Fruit fly (Drosophila melanogaster) whole organism, prepupa: ENCODE measurements around the gene nkt.

ENCODE experiments used
- Blimp-1 ChIP-seq: fragments of 200-800 bp; sonication (Bioruptor generic); optimal IDR thresholded peaks from 3 replicates; lab custom pipeline; 2017; ENCODE audit warnings: missing biosample characterization, missing genetic modification characterization, mild to moderate bottlenecking, moderate library complexity, missing genetic modification reagents
- CG10669 ChIP-seq: fragments of 200-800 bp; sonication (Bioruptor generic); optimal IDR thresholded peaks from 3 replicates; lab custom pipeline; 2018; ENCODE audit warnings: missing biosample characterization, mild to moderate bottlenecking, missing genetic modification characterization, moderate library complexity
- CG11762 ChIP-seq: fragments of 200-800 bp; sonication (Bioruptor generic); optimal IDR thresholded peaks from 3 replicates; lab custom pipeline; 2016; ENCODE audit warnings: missing biosample characterization, missing genetic modification characterization; ENCODE audit not compliant: insufficient read depth
- CG11902 ChIP-seq: fragments of 200-800 bp; sonication (Bioruptor generic); optimal IDR thresholded peaks from 3 replicates; lab custom pipeline; 2016; ENCODE audit warnings: missing biosample characterization, missing genetic modification characterization
- CG15336 ChIP-seq: fragments of 200-800 bp; sonication (Bioruptor generic); IDR thresholded peaks from 2 replicates; pipeline ENCODE4 v1.3.6; 2022; ENCODE audit warnings: missing biosample characterization, missing genetic modification characterization
- CG1621 ChIP-seq: fragments of 200-800 bp; sonication (Bioruptor generic); optimal IDR thresholded peaks from 3 replicates; lab custom pipeline; 2018; ENCODE audit warnings: missing biosample characterization, mild to moderate bottlenecking, missing genetic modification characterization
- CG31627 ChIP-seq: fragments of 200-800 bp; sonication (Bioruptor generic); optimal IDR thresholded peaks from 3 replicates; lab custom pipeline; 2016; ENCODE audit warnings: missing biosample characterization, missing genetic modification characterization
- CG32006 ChIP-seq: fragments of 200-800 bp; sonication (Bioruptor generic); optimal IDR thresholded peaks from 3 replicates; lab custom pipeline; 2017; ENCODE audit warnings: missing biosample characterization, mild to moderate bottlenecking, missing genetic modification characterization
- CG34406 ChIP-seq: fragments of 200-800 bp; sonication (Bioruptor generic); optimal IDR thresholded peaks from 3 replicates; lab custom pipeline; 2016; ENCODE audit warnings: missing biosample characterization, missing genetic modification characterization
- CG3919 ChIP-seq: fragments of 200-800 bp; sonication (Bioruptor generic); optimal IDR thresholded peaks from 3 replicates; lab custom pipeline; 2016; ENCODE audit warnings: missing biosample characterization, missing genetic modification characterization
- CG6163 ChIP-seq: fragments of 200-800 bp; sonication (Bioruptor generic); IDR thresholded peaks from 3 replicates; pipeline ENCODE4 v1.3.6; 2022; ENCODE audit warnings: missing biosample characterization, missing genetic modification characterization
- CG6276 ChIP-seq: fragments of 200-800 bp; sonication (Bioruptor generic); optimal IDR thresholded peaks from 2 replicates; lab custom pipeline; 2017; ENCODE audit warnings: missing biosample characterization, mild to moderate bottlenecking, missing genetic modification characterization
- CG6792 ChIP-seq: fragments of 200-800 bp; sonication (Bioruptor generic); optimal IDR thresholded peaks from 3 replicates; lab custom pipeline; 2016; ENCODE audit warnings: missing biosample characterization, missing genetic modification characterization
- CG6808 ChIP-seq: fragments of 200-800 bp; sonication (Bioruptor generic); optimal IDR thresholded peaks from 3 replicates; lab custom pipeline; 2017; ENCODE audit warnings: missing biosample characterization, missing genetic modification characterization, mild to moderate bottlenecking, moderate library complexity, missing genetic modification reagents
- CG6854 ChIP-seq: fragments of 200-800 bp; sonication (Bioruptor generic); optimal IDR thresholded peaks from 2 replicates; lab custom pipeline; 2017; ENCODE audit warnings: missing biosample characterization, mild to moderate bottlenecking, missing genetic modification characterization
- CG8119 ChIP-seq: fragments of 200-800 bp; sonication (Bioruptor generic); IDR thresholded peaks from 3 replicates; pipeline ENCODE4 v1.3.6; 2022; ENCODE audit warnings: missing biosample characterization, missing genetic modification characterization
- CG8632 ChIP-seq: fragments of 200-800 bp; sonication (Bioruptor generic); optimal IDR thresholded peaks from 3 replicates; lab custom pipeline; 2016; ENCODE audit warnings: missing biosample characterization, missing genetic modification characterization
- CG9139 ChIP-seq: fragments of 200-800 bp; sonication (Bioruptor generic); optimal IDR thresholded peaks from 3 replicates; lab custom pipeline; 2017; ENCODE audit warnings: missing biosample characterization, mild to moderate bottlenecking, missing genetic modification characterization
- Eip75B ChIP-seq: fragments of 200-800 bp; sonication (Bioruptor generic); optimal IDR thresholded peaks from 3 replicates; lab custom pipeline; 2016; ENCODE audit warnings: missing biosample characterization, missing genetic modification characterization
- Eip78C ChIP-seq: fragments of 200-800 bp; sonication (Bioruptor generic); peaks from one replicate; lab custom pipeline; 2016; ENCODE audit warnings: missing biosample characterization, missing genetic modification characterization
- Eip93F ChIP-seq: fragments of 200-800 bp; sonication (Bioruptor generic); optimal IDR thresholded peaks from 2 replicates; lab custom pipeline; 2016; ENCODE audit warnings: missing biosample characterization, mild to moderate bottlenecking, missing genetic modification characterization
- Ets21C ChIP-seq: fragments of 200-800 bp; sonication (Bioruptor generic); optimal IDR thresholded peaks from 3 replicates; lab custom pipeline; 2016; ENCODE audit warnings: missing biosample characterization, missing genetic modification characterization
- Ets96B ChIP-seq: fragments of 200-800 bp; optimal IDR thresholded peaks from 2 replicates; lab custom pipeline; 2019; ENCODE audit warnings: missing biosample characterization, mild to moderate bottlenecking, missing genetic modification characterization, moderate library complexity
- Gug ChIP-seq: fragments of 200-800 bp; sonication (Bioruptor generic); IDR thresholded peaks from 2 replicates; pipeline ENCODE4 v1.3.6; 2022; ENCODE audit warnings: missing biosample characterization, missing genetic modification characterization
- Hr38 ChIP-seq: sonication (Bioruptor generic); optimal IDR thresholded peaks from 2 replicates; lab custom pipeline; 2016; ENCODE audit warnings: missing biosample characterization, missing genetic modification characterization
- Hr39 ChIP-seq: fragments of 200-800 bp; sonication (Bioruptor generic); optimal IDR thresholded peaks from 2 replicates; lab custom pipeline; 2016; ENCODE audit warnings: missing biosample characterization, missing genetic modification characterization
- Hr4 ChIP-seq: fragments of 200-800 bp; sonication (Bioruptor generic); optimal IDR thresholded peaks from 3 replicates; lab custom pipeline; 2016; ENCODE audit warnings: missing biosample characterization, missing genetic modification characterization
- Met ChIP-seq: fragments of 200-800 bp; sonication (Bioruptor generic); optimal IDR thresholded peaks from 3 replicates; lab custom pipeline; 2016; ENCODE audit warnings: missing biosample characterization, missing genetic modification characterization
- OdsH ChIP-seq: fragments of 200-800 bp; sonication (Bioruptor generic); optimal IDR thresholded peaks from 3 replicates; lab custom pipeline; 2016; ENCODE audit warnings: missing biosample characterization, missing genetic modification characterization
- Sox102F ChIP-seq: fragments of 200-800 bp; sonication (Bioruptor generic); optimal IDR thresholded peaks from 2 replicates; lab custom pipeline; 2016; ENCODE audit warnings: missing biosample characterization, mild to moderate bottlenecking, missing genetic modification characterization
- Sox14 ChIP-seq: fragments of 200-800 bp; sonication (Bioruptor generic); optimal IDR thresholded peaks from 3 replicates; lab custom pipeline; 2016; ENCODE audit warnings: missing biosample characterization, missing genetic modification characterization
- Sox15 ChIP-seq: fragments of 200-800 bp; sonication (Bioruptor generic); optimal IDR thresholded peaks from 3 replicates; lab custom pipeline; 2016; ENCODE audit warnings: missing biosample characterization, missing genetic modification characterization
- achi ChIP-seq: fragments of 200-800 bp; sonication (Bioruptor generic); optimal IDR thresholded peaks from 3 replicates; lab custom pipeline; 2016; ENCODE audit warnings: missing biosample characterization, missing genetic modification characterization
- acj6 ChIP-seq: fragments of 200-800 bp; sonication (Bioruptor generic); optimal IDR thresholded peaks from 3 replicates; lab custom pipeline; 2016; ENCODE audit warnings: missing biosample characterization, missing genetic modification characterization
- cyc ChIP-seq: fragments of 200-800 bp; sonication (Bioruptor generic); optimal IDR thresholded peaks from 3 replicates; lab custom pipeline; 2016; ENCODE audit warnings: missing biosample characterization, missing genetic modification characterization
- dac ChIP-seq: fragments of 200-800 bp; sonication (Bioruptor generic); optimal IDR thresholded peaks from 2 replicates; lab custom pipeline; 2017; ENCODE audit warnings: missing biosample characterization, mild to moderate bottlenecking, missing genetic modification characterization
- dsx ChIP-seq: fragments of 200-800 bp; optimal IDR thresholded peaks from 3 replicates; lab custom pipeline; 2019; ENCODE audit warnings: missing biosample characterization, mild to moderate bottlenecking, missing genetic modification characterization, moderate library complexity; ENCODE audit not compliant: poor library complexity, severe bottlenecking
- eg ChIP-seq: fragments of 200-800 bp; sonication (Bioruptor generic); IDR thresholded peaks from 3 replicates; pipeline ENCODE4 v1.3.6; 2022; ENCODE audit warnings: missing biosample characterization, missing genetic modification characterization
- esn ChIP-seq: fragments of 200-800 bp; sonication (Bioruptor generic); optimal IDR thresholded peaks from 2 replicates; lab custom pipeline; 2016; ENCODE audit warnings: missing biosample characterization, mild to moderate bottlenecking, missing genetic modification characterization, moderate library complexity
- fd59A ChIP-seq: fragments of 200-800 bp; sonication (Bioruptor generic); optimal IDR thresholded peaks from 2 replicates; lab custom pipeline; 2017; ENCODE audit warnings: missing biosample characterization, mild to moderate bottlenecking, missing genetic modification characterization, missing genetic modification reagents
- fd85E ChIP-seq: fragments of 200-800 bp; sonication (Bioruptor generic); optimal IDR thresholded peaks from 3 replicates; lab custom pipeline; 2016; ENCODE audit warnings: missing biosample characterization, missing genetic modification characterization
- fkh ChIP-seq: fragments of 200-800 bp; sonication (Bioruptor generic); optimal IDR thresholded peaks from 3 replicates; lab custom pipeline; 2017; ENCODE audit warnings: missing biosample characterization, mild to moderate bottlenecking, missing genetic modification characterization, moderate library complexity
- lz ChIP-seq: fragments of 200-800 bp; sonication (Bioruptor generic); optimal IDR thresholded peaks from 3 replicates; lab custom pipeline; 2016; ENCODE audit warnings: missing biosample characterization, missing genetic modification characterization
- pdm3 ChIP-seq: fragments of 200-800 bp; sonication (Bioruptor generic); optimal IDR thresholded peaks from 3 replicates; lab custom pipeline; 2016; ENCODE audit warnings: missing biosample characterization, missing genetic modification characterization
- salr ChIP-seq, 2 experiments: fragments of 200-800 bp; sonication (Bioruptor generic); optimal IDR thresholded peaks; 3 replicates each; lab custom pipeline; 2016 to 2018; ENCODE audit warnings: missing biosample characterization in 2 of 2, missing genetic modification characterization in 2 of 2, mild to moderate bottlenecking in 1 of 2
- spab ChIP-seq: fragments of 200-800 bp; sonication (Bioruptor generic); optimal IDR thresholded peaks from 2 replicates; lab custom pipeline; 2017; ENCODE audit warnings: missing biosample characterization, mild to moderate bottlenecking, missing genetic modification characterization, missing genetic modification reagents
- svp ChIP-seq: fragments of 200-800 bp; sonication (Bioruptor generic); peaks from one replicate; lab custom pipeline; 2016; ENCODE audit warnings: missing biosample characterization, missing genetic modification characterization
- topi ChIP-seq: fragments of 200-800 bp; sonication (Bioruptor generic); optimal IDR thresholded peaks from 3 replicates; lab custom pipeline; 2016; ENCODE audit warnings: missing biosample characterization, missing genetic modification characterization
- vri ChIP-seq: fragments of 200-800 bp; sonication (Bioruptor generic); optimal IDR thresholded peaks from 3 replicates; lab custom pipeline; 2016; ENCODE audit warnings: missing biosample characterization, mild to moderate bottlenecking, missing genetic modification characterization

nkt gene

dm6 chr3L:11205608-11206336, 4.6 kb downstream of the nkt start, which contains the start of gene Plod (continued):
- TF ChIP-seq CG34406 (GFP tag; lab: Kevin White, UChicago) = peak; percentile 19
- TF ChIP-seq, all 60 proteins: peak for 17

dm6 chr3L:11210517-11210916, 9.4 kb downstream of the nkt start, which contains the start of the genes Ube3a and CG7600:
Gene Ube3a, minus strand, starts transcription at chr3L:11210583.
Gene CG7600, plus strand, starts transcription at chr3L:11210786.
- TF ChIP-seq vri (GFP tag; lab: Kevin White, UChicago) (no peak), CG11762 (GFP tag; lab: Kevin White, UChicago) (no peak), Eip93F (GFP tag; lab: Kevin White, UChicago) (no peak), Gug (GFP tag; lab: Robert Waterston, UW) (no peak), salr (GFP tag; optimal IDR thresholded peaks at IDR 0.05; lab: Kevin White, UChicago) (no peak), Sox15 (no peak), Sox14 (GFP tag; lab: Kevin White, UChicago) (peak; percentile 16), CG6163 (peak; percentile 43; the same call in 1 of the 3 replicates), fkh (GFP tag; lab: Kevin White, UChicago) (peak; percentile 75), eg (GFP tag; lab: Robert Waterston, UW) (0 out of 3 replicates have a peak, but pooled peaks have one; percentile 21), Ets96B (peak; percentile 28), CG15336 (peak; percentile 32; the same call in 1 of the 2 replicates), Hr38 (GFP tag; lab: Kevin White, UChicago) (no peak), CG1621 (tag; lab: Kevin White, UChicago) (peak; percentile 97), esn (peak; percentile 59), Eip78C (GFP tag; lab: Kevin White, UChicago) (peak; percentile 71), dac (GFP tag; lab: Kevin White, UChicago) (peak; percentile 13), OdsH (GFP tag; lab: Kevin White, UChicago) (no peak), Hr39 (GFP tag; lab: Kevin White, UChicago) (no peak), fd59A (GFP tag; lab: Kevin White, UChicago) (no peak), CG6792 (GFP tag; lab: Kevin White, UChicago) (no peak), Blimp-1 (no peak), CG11902 (GFP tag; lab: Kevin White, UChicago) (no peak), CG6808 (GFP tag; lab: Kevin White, UChicago) (no peak), CG3919 (GFP tag; lab: Kevin White, UChicago) (peak; percentile 48), lz (GFP tag; lab: Kevin White, UChicago) (peak; percentile 44), CG31627 (no peak), CG8632 (GFP tag; lab: Kevin White, UChicago) (no peak), Met (no peak), cyc (GFP tag; lab: Kevin White, UChicago) (peak; percentile 8), CG6854 (GFP tag; lab: Kevin White, UChicago) (peak; percentile 61), fd85E (GFP tag; lab: Kevin White, UChicago) (no peak), acj6 (GFP tag; lab: Kevin White, UChicago) (peak; percentile 11), dsx (peak; percentile 22), CG8119 (GFP tag; lab: Robert Waterston, UW) (peak; percentile 40; the same call in 2 of the 3 replicates), Ets21C (GFP tag; lab: Kevin White, UChicago) (no peak), CG6276 (GFP tag; lab: Kevin White, UChicago) (no peak), achi (no peak), CG9139 (GFP tag; lab: Kevin White, UChicago) (no peak), svp (GFP tag; lab: Kevin White, UChicago) (no peak), topi (GFP tag; lab: Kevin White, UChicago) (peak; percentile 51), CG10669 (GFP tag; lab: Kevin White, UChicago) (no peak), spab (no peak), Sox102F (no peak), CG32006 (GFP tag; lab: Kevin White, UChicago) (peak; percentile 15), pdm3 (GFP tag; lab: Kevin White, UChicago) (no peak), Hr4 (GFP tag; lab: Kevin White, UChicago) (no peak), Eip75B (GFP tag; lab: Kevin White, UChicago) (peak; percentile 40)
